Fruit fly (Drosophila melanogaster) whole organism, wandering third instar larva: ENCODE results near the gene GstD7.

ENCODE experiments used
- CG32264 ChIP-seq: fragments of 200-800 bp; sonication (Bioruptor generic); optimal IDR thresholded peaks from 2 replicates; lab custom pipeline; 2016; ENCODE audit warnings: missing biosample characterization, missing genetic modification characterization
- CG9705 ChIP-seq: fragments of 200-800 bp; sonication (Bioruptor generic); optimal IDR thresholded peaks from 2 replicates; lab custom pipeline; 2018; ENCODE audit warnings: missing biosample characterization, mild to moderate bottlenecking, missing genetic modification characterization
- Dif ChIP-seq: fragments of 200-275, 200-300 bp; sonication (Bioruptor generic); optimal IDR thresholded peaks from 2 replicates; lab custom pipeline; 2018; ENCODE audit warnings: missing biosample characterization, missing genetic modification characterization; ENCODE audit not compliant: partially characterized antibody
- GATAd ChIP-seq: sonication (Bioruptor generic); optimal IDR thresholded peaks from 2 replicates; lab custom pipeline; 2016; ENCODE audit warnings: missing biosample characterization, missing genetic modification characterization
- HLH106 ChIP-seq: fragments of 200-800 bp; optimal IDR thresholded peaks from 3 replicates; lab custom pipeline; 2019; ENCODE audit warnings: missing biosample characterization, mild to moderate bottlenecking, missing genetic modification characterization, moderate library complexity
- Hnf4 ChIP-seq: fragments of 200-800 bp; sonication (Bioruptor generic); optimal IDR thresholded peaks from 2 replicates; lab custom pipeline; 2016; ENCODE audit warnings: missing biosample characterization, mild to moderate bottlenecking, missing genetic modification characterization
- Hr83 ChIP-seq: fragments of 200-300 bp; sonication (Bioruptor generic); optimal IDR thresholded peaks from 2 replicates; lab custom pipeline; 2016; ENCODE audit warnings: missing biosample characterization, mild to moderate bottlenecking, missing genetic modification characterization, moderate library complexity; ENCODE audit not compliant: poor library complexity, severe bottlenecking
- Jra ChIP-seq: sonication (Bioruptor generic); optimal IDR thresholded peaks from 2 replicates; lab custom pipeline; 2016; ENCODE audit warnings: missing biosample characterization, missing genetic modification characterization
- Mio ChIP-seq: sonication (Bioruptor generic); optimal IDR thresholded peaks from 2 replicates; lab custom pipeline; 2016; ENCODE audit warnings: missing biosample characterization, missing genetic modification characterization
- Myc ChIP-seq: fragments of >200 bp; optimal IDR thresholded peaks from 2 replicates; lab custom pipeline; 2017
- N ChIP-seq: fragments of >200 bp; optimal IDR thresholded peaks from 2 replicates; lab custom pipeline; 2018; ENCODE audit warnings: missing biosample characterization, missing external identifiers, missing genetic modification characterization
- OdsH ChIP-seq: fragments of 200-800 bp; sonication (Bioruptor generic); optimal IDR thresholded peaks from 2 replicates; lab custom pipeline; 2016; ENCODE audit warnings: missing biosample characterization, mild to moderate bottlenecking, missing genetic modification characterization
- Rel ChIP-seq, 2 experiments: fragments of 200-800 bp; sonication (Bioruptor generic) in 1 of 2; optimal IDR thresholded peaks; 2 replicates in 1 of 2; 3 replicates in 1 of 2; lab custom pipeline; 2016 to 2019; ENCODE audit warnings: mild to moderate bottlenecking in 2 of 2, missing biosample characterization in 2 of 2, missing genetic modification characterization in 2 of 2, moderate library complexity in 1 of 2
- Sp1 ChIP-seq: fragments of 200-800 bp; sonication (Bioruptor generic); optimal IDR thresholded peaks from 3 replicates; lab custom pipeline; 2019; ENCODE audit warnings: missing biosample characterization, mild to moderate bottlenecking, missing genetic modification characterization, moderate library complexity
- Vsx2 ChIP-seq: fragments of 200-300, 225-300 bp; sonication (Bioruptor generic); optimal IDR thresholded peaks from 2 replicates; lab custom pipeline; 2018; ENCODE audit warnings: missing biosample characterization, missing genetic modification characterization; ENCODE audit not compliant: partially characterized antibody
- br ChIP-seq: fragments of 200-800 bp; sonication (Bioruptor generic); optimal IDR thresholded peaks from 2 replicates; lab custom pipeline; 2016; ENCODE audit warnings: missing biosample characterization, missing genetic modification characterization
- brk ChIP-seq: fragments of 200-800 bp; sonication (Bioruptor generic); optimal IDR thresholded peaks from 2 replicates; lab custom pipeline; 2016; ENCODE audit warnings: missing biosample characterization, mild to moderate bottlenecking, missing genetic modification characterization
- dl ChIP-seq, 2 experiments: fragments of 175-275, 200-275 bp in 1 of 2; fragments of 200-275 bp in 1 of 2; sonication (Bioruptor generic); optimal IDR thresholded peaks; lab custom pipeline; 2018; ENCODE audit warnings: mild to moderate bottlenecking in 2 of 2, missing biosample characterization in 2 of 2, missing genetic modification characterization in 2 of 2, moderate library complexity in 2 of 2; ENCODE audit not compliant: partially characterized antibody in 2 of 2, insufficient read depth in 1 of 2
- dmrt93B ChIP-seq: fragments of 200-800 bp; sonication (Bioruptor generic); optimal IDR thresholded peaks from 2 replicates; lab custom pipeline; 2018; ENCODE audit warnings: missing biosample characterization, mild to moderate bottlenecking, missing genetic modification characterization
- dsf ChIP-seq: sonication (Bioruptor generic); optimal IDR thresholded peaks from 2 replicates; lab custom pipeline; 2016; ENCODE audit warnings: missing biosample characterization, missing genetic modification characterization, borderline replicate concordance
- ey ChIP-seq: fragments of 200-800 bp; sonication (Bioruptor generic); optimal IDR thresholded peaks from 2 replicates; lab custom pipeline; 2016; ENCODE audit warnings: missing biosample characterization, missing genetic modification characterization
- foxo ChIP-seq, 2 experiments: fragments of 200-800 bp; sonication (Bioruptor generic); optimal IDR thresholded peaks; 2 replicates in 1 of 2; 3 replicates in 1 of 2; lab custom pipeline; 2016 to 2017; ENCODE audit warnings: missing biosample characterization in 2 of 2, missing genetic modification characterization in 2 of 2
- fru ChIP-seq: fragments of 200-800 bp; sonication (Bioruptor generic); optimal IDR thresholded peaks from 3 replicates; lab custom pipeline; 2016; ENCODE audit warnings: missing biosample characterization, mild to moderate bottlenecking, missing genetic modification characterization
- h ChIP-seq: fragments of 200-800 bp; sonication (Bioruptor generic); optimal IDR thresholded peaks from 3 replicates; lab custom pipeline; 2016; ENCODE audit warnings: missing biosample characterization, mild to moderate bottlenecking, missing genetic modification characterization
- jim ChIP-seq: fragments of 175-275, 200-325 bp; sonication (Bioruptor generic); optimal IDR thresholded peaks from 2 replicates; lab custom pipeline; 2016; ENCODE audit warnings: missing biosample characterization, mild to moderate bottlenecking, missing genetic modification characterization
- lola ChIP-seq: fragments of >200 bp; optimal IDR thresholded peaks from 2 replicates; lab custom pipeline; 2017; ENCODE audit warnings: missing biosample characterization, missing genetic modification characterization
- pan ChIP-seq: fragments of >200 bp; optimal IDR thresholded peaks from 2 replicates; lab custom pipeline; 2017
- psq ChIP-seq: fragments of 200-800 bp; sonication (Bioruptor generic); optimal IDR thresholded peaks from 3 replicates; lab custom pipeline; 2017; ENCODE audit warnings: missing biosample characterization, mild to moderate bottlenecking, missing genetic modification characterization, moderate library complexity
- rgr ChIP-seq: fragments of 200-800 bp; sonication (Bioruptor generic); optimal IDR thresholded peaks from 3 replicates; lab custom pipeline; 2016; ENCODE audit warnings: missing biosample characterization, mild to moderate bottlenecking, missing genetic modification characterization
- sage ChIP-seq: fragments of 200-800 bp; sonication (Bioruptor generic); optimal IDR thresholded peaks from 2 replicates; lab custom pipeline; 2016; ENCODE audit warnings: missing biosample characterization, mild to moderate bottlenecking, missing genetic modification characterization
- sv ChIP-seq: fragments of 200-800 bp; sonication (Bioruptor generic); optimal IDR thresholded peaks from 3 replicates; lab custom pipeline; 2016; ENCODE audit warnings: missing biosample characterization, missing genetic modification characterization
- tai ChIP-seq: sonication (Bioruptor generic); optimal IDR thresholded peaks from 2 replicates; lab custom pipeline; 2016; ENCODE audit warnings: missing biosample characterization, missing genetic modification characterization
- woc ChIP-seq: sonication (Bioruptor generic); optimal IDR thresholded peaks from 2 replicates; lab custom pipeline; 2016; ENCODE audit warnings: missing biosample characterization, mild to moderate bottlenecking, missing genetic modification characterization

GstD7 gene

dm6 chr3R:12405134-12405533, 26.8 kb downstream of the GstD7 start:
- no peak for TF ChIP-seq psq (GFP tag; lab: Kevin White, UChicago)
- TF ChIP-seq pan = no peak
- no peak for TF ChIP-seq Myc (lab: Kevin White, UChicago)
- TF ChIP-seq CG32264 = no peak
- no peak for TF ChIP-seq Hr83
- TF ChIP-seq rgr (GFP tag; lab: Kevin White, UChicago) = no peak
- TF ChIP-seq Dif (GFP tag; lab: Kevin White, UChicago) = no peak
- no peak for TF ChIP-seq sv (GFP tag; lab: Kevin White, UChicago)
- TF ChIP-seq Jra (GFP tag; lab: Kevin White, UChicago) = no peak
- TF ChIP-seq, all 38 proteins: peak for 0

- no peak for TF ChIP-seq sage (GFP tag; lab: Kevin White, UChicago)
- no peak for TF ChIP-seq jim
- TF ChIP-seq sv (GFP tag; lab: Kevin White, UChicago) = no peak
- no peak for TF ChIP-seq CG9705
- TF ChIP-seq dsf (GFP tag; lab: Kevin White, UChicago) = no peak
Measured at dm6 chr3R:12405928-12406234, 27.6 kb downstream of the GstD7 start, which contains the start of gene Cyp9f2. TSS of gene Cyp9f2 (minus strand) at chr3R:12406028.

- TF ChIP-seq fru = peak; percentile 82
- no peak for TF ChIP-seq Rel (GFP tag; optimal IDR thresholded peaks at IDR 0.05; lab: Kevin White, UChicago)
- peak; percentile 5 for TF ChIP-seq Rel (tag; optimal IDR thresholded peaks at IDR 0.05; lab: Kevin White, UChicago)
- TF ChIP-seq OdsH (GFP tag; lab: Kevin White, UChicago) = peak; percentile 53
- TF ChIP-seq br (GFP tag; lab: Kevin White, UChicago) = peak; percentile 52
- TF ChIP-seq ey = peak; percentile 43
- peak; percentile 48 for TF ChIP-seq woc (GFP tag; lab: Kevin White, UChicago)
- TF ChIP-seq rgr (GFP tag; lab: Kevin White, UChicago) = peak; percentile 69
- TF ChIP-seq CG9705 = peak; percentile 14
- TF ChIP-seq h (GFP tag; lab: Kevin White, UChicago) = peak; percentile 58
- TF ChIP-seq lola (GFP tag; lab: Kevin White, UChicago) = no peak
- TF ChIP-seq psq (GFP tag; lab: Kevin White, UChicago) = peak; percentile 54
- no peak for TF ChIP-seq Hnf4
- TF ChIP-seq HLH106 (tag; lab: Kevin White, UChicago) = peak; percentile 45
- TF ChIP-seq Hr83 = no peak
- no peak for TF ChIP-seq tai (GFP tag; lab: Kevin White, UChicago)
- no peak for TF ChIP-seq Mio
- TF ChIP-seq Jra (GFP tag; lab: Kevin White, UChicago) = no peak
- peak in 1 of 2 experiments; percentile 67 for TF ChIP-seq foxo (GFP tag; optimal IDR thresholded peaks at IDR 0.05; lab: Kevin White, UChicago)
- peak; percentile 58 for TF ChIP-seq Sp1 (GFP tag; lab: Kevin White, UChicago)
- no peak for TF ChIP-seq Vsx2
- TF ChIP-seq, all 38 proteins: peak for 13
Measured at dm6 chr3R:12406235-12407196, 28.2 kb downstream of the GstD7 start, which contains the start of gene CG5167. TSS of gene CG5167 (plus strand) at chr3R:12406532.

- TF ChIP-seq HLH106 (tag; lab: Kevin White, UChicago) (peak; percentile 7), Rel (GFP tag; optimal IDR thresholded peaks at IDR 0.05; lab: Kevin White, UChicago) (no peak), Rel (tag; optimal IDR thresholded peaks at IDR 0.05; lab: Kevin White, UChicago) (peak; percentile 27), lola (GFP tag; lab: Kevin White, UChicago) (no peak), fru (peak; percentile 17), Sp1 (GFP tag; lab: Kevin White, UChicago) (peak; percentile 22)
Measured at dm6 chr3R:12408160-12408559, 29.9 kb downstream of the GstD7 start, which contains the start of gene CG5196. TSS of gene CG5196 (plus strand) at chr3R:12408316.

- TF ChIP-seq GATAd (no peak), rgr (GFP tag; lab: Kevin White, UChicago) (no peak), sage (GFP tag; lab: Kevin White, UChicago) (no peak), br (GFP tag; lab: Kevin White, UChicago) (no peak), dl (GFP tag; optimal IDR thresholded peaks at IDR 0.05; lab: Kevin White, UChicago; ENCODE audit: insufficient read depth in 1 of 2, partially characterized antibody in 2 of 2) (no peak), brk (GFP tag; lab: Kevin White, UChicago) (no peak), Dif (GFP tag; lab: Kevin White, UChicago) (no peak), N (GFP tag; lab: Kevin White, UChicago) (no peak), CG9705 (no peak), Hnf4 (no peak), foxo (GFP tag; optimal IDR thresholded peaks at IDR 0.05; lab: Kevin White, UChicago) (no peak), psq (GFP tag; lab: Kevin White, UChicago) (no peak), woc (GFP tag; lab: Kevin White, UChicago) (no peak), Jra (GFP tag; lab: Kevin White, UChicago) (no peak), dmrt93B (GFP tag; lab: Kevin White, UChicago) (no peak), Mio (no peak)
Measured at dm6 chr3R:12411449-12411848, 33.1 kb downstream of the GstD7 start.
